Worm (Caenorhabditis elegans): ENCODE measurements around the gene vav-1.

Gene vav-1

ce11 chrX:9180823-9181222, 51.1 kb downstream of the vav-1 start, which contains the start of gene Y81B9A.4:
TSS of gene Y81B9A.4 (minus strand) at chrX:9180923.
- TF ChIP-seq F49E8.2 (tag; optimal IDR thresholded peaks at IDR 0.05; ENCODE audit: borderline replicate concordance) (no peak), madf-5 (GFP tag; IDR thresholded peaks at IDR 0.05) (no peak), hmg-1.1 (GFP tag; IDR thresholded peaks at IDR 0.05) (no peak), hlh-11 (tag; optimal IDR thresholded peaks at IDR 0.05) (no peak), lin-15B (tag; optimal IDR thresholded peaks at IDR 0.05) (no peak), ceh-20 (GFP tag; IDR thresholded peaks at IDR 0.05) (no peak), gei-8 (GFP tag; optimal IDR thresholded peaks at IDR 0.05) (no peak), zag-1 (tag; optimal IDR thresholded peaks at IDR 0.05) (no peak), mxl-2 (GFP tag; conservative IDR thresholded peaks at IDR 0.05) (no peak), snpc-4 (tag; optimal IDR thresholded peaks at IDR 0.05) (no peak), mep-1 (tag; optimal IDR thresholded peaks at IDR 0.05) (no peak), set-16 (GFP tag; IDR thresholded peaks at IDR 0.05) (no peak), fkh-10 (GFP tag; optimal IDR thresholded peaks at IDR 0.05) (no peak), dpl-1 (GFP tag; optimal IDR thresholded peaks at IDR 0.05) (no peak), mes-2 (tag; optimal IDR thresholded peaks at IDR 0.05; ENCODE audit: poor library complexity, severe bottlenecking) (no peak), ZK337.2 (GFP tag; IDR thresholded peaks at IDR 0.05) (no peak), F44E2.7 (GFP tag; IDR thresholded peaks at IDR 0.05) (no peak)

DNA sequence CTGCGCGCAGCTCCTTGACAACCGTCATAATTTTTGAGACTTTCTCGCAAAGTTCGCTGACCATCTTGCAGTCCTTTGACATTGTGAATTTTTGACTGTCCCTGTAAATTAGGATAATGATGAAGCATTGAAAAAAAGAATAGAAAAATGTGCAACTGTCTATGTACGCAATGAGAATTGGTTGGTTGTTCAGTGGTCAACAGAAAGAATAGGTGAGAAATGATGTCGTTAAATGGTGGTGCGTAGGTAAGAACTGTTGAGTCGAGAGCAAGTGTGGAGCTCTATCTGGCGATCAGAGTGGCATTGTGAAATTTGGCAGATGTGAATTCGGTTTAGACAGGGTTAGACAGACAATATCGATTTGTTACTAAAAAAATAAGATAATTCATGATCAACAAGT, 57.5 kb downstream of the vav-1 start, which contains the start of gene B0563.8:
B0563.8 (minus strand) TSS at position 101 of the 400 bp plus-strand sequence.
- TF ChIP-seq skn-1 (tag; optimal IDR thresholded peaks at IDR 0.05) (no peak), vab-7 (GFP tag; IDR thresholded peaks at IDR 0.05) (no peak), ama-1 (optimal IDR thresholded peaks at IDR 0.05) (no peak), pqm-1 (tag; optimal IDR thresholded peaks at IDR 0.05) (no peak), rbr-2 (tag; optimal IDR thresholded peaks at IDR 0.05) (no peak), nhr-42 (GFP tag; IDR thresholded peaks at IDR 0.05) (no peak), zip-11 (GFP tag; IDR thresholded peaks at IDR 0.05) (no peak), ZK337.2 (GFP tag; IDR thresholded peaks at IDR 0.05) (no peak), ceh-44 (GFP tag; IDR thresholded peaks at IDR 0.05) (no peak), mes-2 (tag; optimal IDR thresholded peaks at IDR 0.05; ENCODE audit: poor library complexity, severe bottlenecking) (no peak), madf-5 (GFP tag; IDR thresholded peaks at IDR 0.05) (no peak), ceh-20 (GFP tag; IDR thresholded peaks at IDR 0.05) (no peak), dmd-9 (GFP tag; IDR thresholded peaks at IDR 0.05) (no peak), mdt-29 (GFP tag; IDR thresholded peaks at IDR 0.05) (no peak), egl-43 (GFP tag; IDR thresholded peaks at IDR 0.05) (no peak), unc-62 (GFP tag; optimal IDR thresholded peaks at IDR 0.05 in 1 of 2) (no peak), unc-62 (tag; optimal IDR thresholded peaks at IDR 0.05) (no peak), pha-4 (GFP tag; IDR thresholded peaks at IDR 0.05) (no peak), pha-4 (tag; optimal IDR thresholded peaks at IDR 0.05) (no peak), lsy-2 (tag; optimal IDR thresholded peaks at IDR 0.05) (no peak), attf-4 (tag; optimal IDR thresholded peaks at IDR 0.05) (no peak), ceh-62 (tag; optimal IDR thresholded peaks at IDR 0.05) (no peak)

DNA sequence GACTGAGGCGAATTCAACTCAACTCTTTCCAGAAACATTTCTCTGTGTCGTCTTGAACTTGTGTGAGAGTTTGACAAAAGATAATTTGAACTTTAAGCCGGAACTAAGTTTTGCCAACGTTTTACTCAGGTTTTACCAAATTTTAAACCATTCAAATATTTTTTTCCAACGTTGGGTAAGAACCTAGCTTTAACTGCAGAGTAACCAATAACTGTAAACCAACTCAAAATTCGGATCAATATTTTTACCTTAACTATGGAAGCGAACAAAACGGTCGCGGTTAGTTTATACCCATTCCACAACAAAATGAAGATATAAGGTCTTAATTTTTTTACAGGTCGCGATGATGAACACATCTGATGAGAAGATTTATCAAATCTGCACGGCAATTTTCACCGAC, 59.2 kb downstream of the vav-1 start:
- TF ChIP-seq Y105C5A.15 (GFP tag; IDR thresholded peaks at IDR 0.05) (no peak), F26F4.8 (GFP tag; conservative IDR thresholded peaks at IDR 0.05) (no peak), mdt-29 (GFP tag; IDR thresholded peaks at IDR 0.05) (no peak), ama-1 (optimal IDR thresholded peaks at IDR 0.05) (no peak), gei-8 (GFP tag; optimal IDR thresholded peaks at IDR 0.05) (no peak), unc-62 (GFP tag; optimal IDR thresholded peaks at IDR 0.05 in 1 of 2) (peak in 1 of 2 experiments; percentile 94), unc-62 (tag; optimal IDR thresholded peaks at IDR 0.05) (no peak), nhr-28 (tag; optimal IDR thresholded peaks at IDR 0.05) (no peak), ceh-20 (GFP tag; IDR thresholded peaks at IDR 0.05) (no peak), dmd-6 (GFP tag; IDR thresholded peaks at IDR 0.05) (no peak)
